Worm (Caenorhabditis elegans) whole organism, late embryonic: ENCODE results near the gene T24C4.10.

Experiments used
- ama-1 ChIP-seq: fragments of 150-350 bp; optimal IDR thresholded peaks from 2 replicates; lab custom pipeline; 2014
- ceh-19 ChIP-seq: fragments of 200-800 bp; sonication (Bioruptor generic); optimal IDR thresholded peaks from 2 replicates; lab custom pipeline; 2018; ENCODE audit warnings: mild to moderate bottlenecking, missing genetic modification characterization, missing compliant biosample characterization
- ceh-34 ChIP-seq: sonication (generic microtip); optimal IDR thresholded peaks from 2 replicates; lab custom pipeline; 2016; ENCODE audit warnings: mild to moderate bottlenecking, missing genetic modification characterization, missing compliant biosample characterization
- dmd-4 ChIP-seq: sonication (generic microtip); optimal IDR thresholded peaks from 2 replicates; lab custom pipeline; 2016; ENCODE audit warnings: borderline replicate concordance, missing genetic modification characterization, missing compliant biosample characterization
- dve-1 ChIP-seq: sonication (generic microtip); optimal IDR thresholded peaks from 2 replicates; lab custom pipeline; 2017; ENCODE audit warnings: antibody characterized with exemption, mild to moderate bottlenecking, missing genetic modification characterization, missing compliant biosample characterization
- elt-4 ChIP-seq: sonication (generic microtip); optimal IDR thresholded peaks from 2 replicates; lab custom pipeline; 2016; ENCODE audit warnings: missing genetic modification characterization, missing compliant biosample characterization
- hlh-15 ChIP-seq: sonication (generic microtip); optimal IDR thresholded peaks from 2 replicates; lab custom pipeline; 2016; ENCODE audit warnings: missing genetic modification characterization, missing compliant biosample characterization
- lin-11 ChIP-seq: fragments of 200-800 bp; sonication (Bioruptor generic); optimal IDR thresholded peaks from 2 replicates; lab custom pipeline; 2018; ENCODE audit warnings: mild to moderate bottlenecking, missing genetic modification characterization, missing compliant biosample characterization
- sox-2 ChIP-seq: fragments of 200-800 bp; sonication (Bioruptor generic); IDR thresholded peaks from 2 replicates; pipeline ENCODE4 v1.3.6; 2022; ENCODE audit warnings: missing genetic modification reagents, missing genetic modification characterization, missing compliant biosample characterization

ce11 chrIII:926216-926615 lies 35.2 kb upstream of the T24C4.10 start, which contains the start of gene pef-1:
- TF ChIP-seq elt-4 (tag; lab: Kevin White, UChicago) (no peak), ama-1 (lab: Kevin White, UChicago) (no peak), ceh-34 (tag; lab: Kevin White, UChicago) (no peak), hlh-15 (tag; lab: Kevin White, UChicago) (no peak), dmd-4 (tag; lab: Kevin White, UChicago) (no peak), lin-11 (tag; lab: Kevin White, UChicago) (no peak), ceh-19 (no peak), dve-1 (tag; lab: Kevin White, UChicago) (no peak), sox-2 (GFP tag; lab: Robert Waterston, UW) (no peak)
